Fruit fly (Drosophila melanogaster): ENCODE results near the gene ScsbetaA.

Gene ScsbetaA

dm6 chr3R:8984602-8985074 is 46.1 kb downstream of the ScsbetaA start, which contains the start of gene CG11970 (continued):
- TF ChIP-seq Asciz (GFP tag; optimal IDR thresholded peaks at IDR 0.05): no peak
- no peak for TF ChIP-seq h (optimal IDR thresholded peaks at IDR 0.05)
- TF ChIP-seq danr (GFP tag; IDR thresholded peaks at IDR 0.05): no peak
- no peak for TF ChIP-seq CG6254 (GFP tag; optimal IDR thresholded peaks at IDR 0.05)
- TF ChIP-seq CG2678 (tag; optimal IDR thresholded peaks at IDR 0.05): no peak
- TF ChIP-seq Gug (GFP tag; IDR thresholded peaks at IDR 0.05): peak; percentile 42; the same call in 2 of the 4 replicates
- TF ChIP-seq org-1 (GFP tag; optimal IDR thresholded peaks at IDR 0.05): no peak
- TF ChIP-seq Hr51 (GFP tag; optimal IDR thresholded peaks at IDR 0.05): peak in 1 of 2 experiments; percentile 43
- peak; percentile 37 for TF ChIP-seq CG9797 (GFP tag; optimal IDR thresholded peaks at IDR 0.05)
- peak; percentile 18 for TF ChIP-seq NfI (GFP tag; optimal IDR thresholded peaks at IDR 0.05)
- no peak for TF ChIP-seq CG4854 (GFP tag; optimal IDR thresholded peaks at IDR 0.05)
- TF ChIP-seq nom (GFP tag; optimal IDR thresholded peaks at IDR 0.05): no peak
- no peak for TF ChIP-seq cad (GFP tag; optimal IDR thresholded peaks at IDR 0.05)
- no peak for TF ChIP-seq CG18599 (GFP tag; optimal IDR thresholded peaks at IDR 0.05)
- TF ChIP-seq exex (tag; optimal IDR thresholded peaks at IDR 0.05): no peak
- TF ChIP-seq vfl (GFP tag; optimal IDR thresholded peaks at IDR 0.05): peak; percentile 18
- TF ChIP-seq CG10654 (GFP tag; optimal IDR thresholded peaks at IDR 0.05): peak; percentile 17
- TF ChIP-seq CG15514 (GFP tag; optimal IDR thresholded peaks at IDR 0.05): peak; percentile 66
- TF ChIP-seq CG3065 (GFP tag; optimal IDR thresholded peaks at IDR 0.05): no peak
- TF ChIP-seq sd (tag; optimal IDR thresholded peaks at IDR 0.05): no peak
- peak; percentile 26 for TF ChIP-seq YL-1 (GFP tag; optimal IDR thresholded peaks at IDR 0.05)
- TF ChIP-seq Ssrp (tag; optimal IDR thresholded peaks at IDR 0.05): peak; percentile 14
- TF ChIP-seq CG8478 (optimal IDR thresholded peaks at IDR 0.05): no peak
- no peak for TF ChIP-seq sr (GFP tag; IDR thresholded peaks at IDR 0.05)
- no peak for TF ChIP-seq CG1024 (GFP tag; IDR thresholded peaks at IDR 0.05)
- TF ChIP-seq chn (GFP tag; optimal IDR thresholded peaks at IDR 0.05): no peak
- TF ChIP-seq Antp (GFP tag; optimal IDR thresholded peaks at IDR 0.05): peak; percentile 45
- TF ChIP-seq hbn (GFP tag; IDR thresholded peaks at IDR 0.05; ENCODE audit: partially characterized antibody): peak; percentile 52
- no peak for TF ChIP-seq CG5245 (GFP tag; optimal IDR thresholded peaks at IDR 0.05)
- peak; percentile 91 for TF ChIP-seq bigmax (GFP tag; optimal IDR thresholded peaks at IDR 0.05)
- TF ChIP-seq CG4404 (GFP tag; IDR thresholded peaks at IDR 0.05): peak; percentile 40; the same call in 1 of the 2 replicates
- no peak for TF ChIP-seq corto (GFP tag; optimal IDR thresholded peaks at IDR 0.05)
- peak; percentile 56; the same call in 1 of the 2 replicates for TF ChIP-seq Rfx (GFP tag; IDR thresholded peaks at IDR 0.05)
- TF ChIP-seq CG30403 (GFP tag; optimal IDR thresholded peaks at IDR 0.05): peak; percentile 67
- no peak for TF ChIP-seq CG15011 (GFP tag; optimal IDR thresholded peaks at IDR 0.05)
- no peak for TF ChIP-seq az2 (GFP tag; optimal IDR thresholded peaks at IDR 0.05)
- peak; percentile 65 for TF ChIP-seq CG16813 (GFP tag; IDR thresholded peaks at IDR 0.05; ENCODE audit: partially characterized antibody)
- no peak for TF ChIP-seq CG11247 (GFP tag; IDR thresholded peaks at IDR 0.05)
- no peak for TF ChIP-seq CG16779 (GFP tag; IDR thresholded peaks at IDR 0.05)
- TF ChIP-seq B-H1 (GFP tag; IDR thresholded peaks at IDR 0.05): no peak
- no peak for TF ChIP-seq HmgZ (tag; optimal IDR thresholded peaks at IDR 0.05)
- TF ChIP-seq sug (tag; optimal IDR thresholded peaks at IDR 0.05): peak; percentile 47
- TF ChIP-seq HLH54F (GFP tag; optimal IDR thresholded peaks at IDR 0.05): peak; percentile 26
- no peak for TF ChIP-seq NK7.1 (GFP tag; optimal IDR thresholded peaks at IDR 0.05)
- peak; percentile 32 for TF ChIP-seq CG12391 (tag; optimal IDR thresholded peaks at IDR 0.05)
- TF ChIP-seq Xbp1 (GFP tag; optimal IDR thresholded peaks at IDR 0.05): peak; percentile 9
- no peak for TF ChIP-seq ewg (GFP tag; optimal IDR thresholded peaks at IDR 0.05)
- TF ChIP-seq ftz-f1 (GFP tag; optimal IDR thresholded peaks at IDR 0.05): peak; percentile 97
- TF ChIP-seq dmrt11E (tag; optimal IDR thresholded peaks at IDR 0.05): peak; percentile 22
- no peak for TF ChIP-seq CG10209 (GFP tag; optimal IDR thresholded peaks at IDR 0.05)
- no peak for TF ChIP-seq CG11560 (tag; IDR thresholded peaks at IDR 0.05)
